Worm (Caenorhabditis elegans): ENCODE results near the gene F15D4.2.

The F15D4.2 gene

ce11 chrII:13239593-13239992, 23.7 kb downstream of the F15D4.2 start:
- TF ChIP-seq scrt-1 (GFP tag; IDR thresholded peaks at IDR 0.05), result no peak
- no peak for TF ChIP-seq tbx-37 (GFP tag; conservative IDR thresholded peaks at IDR 0.05)
- TF ChIP-seq hmbx-1 (tag; optimal IDR thresholded peaks at IDR 0.05), result no peak
- TF ChIP-seq F13C5.2 (tag; optimal IDR thresholded peaks at IDR 0.05), result no peak
- TF ChIP-seq ets-7 (tag; optimal IDR thresholded peaks at IDR 0.05), result no peak
- no peak for TF ChIP-seq tbx-11 (GFP tag; IDR thresholded peaks at IDR 0.05)
- no peak for TF ChIP-seq hnd-1 (tag; optimal IDR thresholded peaks at IDR 0.05)
- TF ChIP-seq aly-1 (tag; optimal IDR thresholded peaks at IDR 0.05), result no peak
- no peak for TF ChIP-seq hmg-4 (GFP tag; optimal IDR thresholded peaks at IDR 0.05)
- TF ChIP-seq ceh-13 (GFP tag; optimal IDR thresholded peaks at IDR 0.05), result no peak
- TF ChIP-seq ceh-36 (tag; optimal IDR thresholded peaks at IDR 0.05), result no peak
- no peak for TF ChIP-seq tra-4 (tag; optimal IDR thresholded peaks at IDR 0.05)
- TF ChIP-seq pes-1 (GFP tag; IDR thresholded peaks at IDR 0.05), result no peak

- TF ChIP-seq F13C5.2 (tag; optimal IDR thresholded peaks at IDR 0.05), result no peak
- TF ChIP-seq sea-1 (GFP tag; conservative IDR thresholded peaks at IDR 0.05), result no peak
These were observed 27.1 kb downstream of the F15D4.2 start, which contains the start of gene F15D4.4 for ce11 chrII:13243021-13243420. F15D4.4 (minus strand) TSS chrII:13243121.

ce11 chrII:13245076-13245475, 29.2 kb downstream of the F15D4.2 start, which contains the start of gene F15D4.5:
F15D4.5 (plus strand) TSS chrII:13245376.
- TF ChIP-seq scrt-1 (GFP tag; IDR thresholded peaks at IDR 0.05), result no peak
- no peak for TF ChIP-seq flt-1 (GFP tag; IDR thresholded peaks at IDR 0.05)
- TF ChIP-seq F13C5.2 (tag; optimal IDR thresholded peaks at IDR 0.05), result no peak
- no peak for TF ChIP-seq B0310.2 (tag; optimal IDR thresholded peaks at IDR 0.05)
- no peak for TF ChIP-seq tra-4 (tag; optimal IDR thresholded peaks at IDR 0.05)
- TF ChIP-seq sea-1 (GFP tag; conservative IDR thresholded peaks at IDR 0.05), result no peak
- TF ChIP-seq tbx-11 (GFP tag; IDR thresholded peaks at IDR 0.05), result no peak
- no peak for TF ChIP-seq hnd-1 (tag; optimal IDR thresholded peaks at IDR 0.05)
- TF ChIP-seq hmg-4 (GFP tag; optimal IDR thresholded peaks at IDR 0.05), result no peak
- TF ChIP-seq tbx-37 (GFP tag; conservative IDR thresholded peaks at IDR 0.05), result no peak
- no peak for TF ChIP-seq ama-1 (optimal IDR thresholded peaks at IDR 0.05)
- no peak for TF ChIP-seq ceh-13 (GFP tag; optimal IDR thresholded peaks at IDR 0.05)
- no peak for TF ChIP-seq hmbx-1 (tag; optimal IDR thresholded peaks at IDR 0.05)
- no peak for TF ChIP-seq ceh-36 (tag; optimal IDR thresholded peaks at IDR 0.05)
- no peak for TF ChIP-seq ets-7 (tag; optimal IDR thresholded peaks at IDR 0.05)

ce11 chrII:13248886-13249285, 33.0 kb downstream of the F15D4.2 start, which contains the start of gene F15D4.6:
F15D4.6 (plus strand) TSS chrII:13249186.
- TF ChIP-seq scrt-1 (GFP tag; IDR thresholded peaks at IDR 0.05) (no peak), hmbx-1 (tag; optimal IDR thresholded peaks at IDR 0.05) (no peak), tbx-11 (GFP tag; IDR thresholded peaks at IDR 0.05) (no peak), B0310.2 (tag; optimal IDR thresholded peaks at IDR 0.05) (no peak), tbx-37 (GFP tag; conservative IDR thresholded peaks at IDR 0.05) (no peak), tra-4 (tag; optimal IDR thresholded peaks at IDR 0.05) (no peak), ets-7 (tag; optimal IDR thresholded peaks at IDR 0.05) (no peak), F13C5.2 (tag; optimal IDR thresholded peaks at IDR 0.05) (no peak), ceh-13 (GFP tag; optimal IDR thresholded peaks at IDR 0.05) (no peak), hmg-4 (GFP tag; optimal IDR thresholded peaks at IDR 0.05) (no peak), hnd-1 (tag; optimal IDR thresholded peaks at IDR 0.05) (no peak), pes-1 (GFP tag; IDR thresholded peaks at IDR 0.05) (no peak)

ce11 chrII:13255291-13255690, 39.4 kb downstream of the F15D4.2 start:
- TF ChIP-seq flt-1 (GFP tag; IDR thresholded peaks at IDR 0.05), result no peak
- no peak for TF ChIP-seq ets-7 (tag; optimal IDR thresholded peaks at IDR 0.05)
- no peak for TF ChIP-seq tbx-11 (GFP tag; IDR thresholded peaks at IDR 0.05)
- no peak for TF ChIP-seq ceh-36 (tag; optimal IDR thresholded peaks at IDR 0.05)
- no peak for TF ChIP-seq hnd-1 (tag; optimal IDR thresholded peaks at IDR 0.05)
- TF ChIP-seq pes-1 (GFP tag; IDR thresholded peaks at IDR 0.05), result no peak
- no peak for TF ChIP-seq sea-1 (GFP tag; conservative IDR thresholded peaks at IDR 0.05)
- TF ChIP-seq tra-4 (tag; optimal IDR thresholded peaks at IDR 0.05), result no peak
- TF ChIP-seq ama-1 (optimal IDR thresholded peaks at IDR 0.05), result no peak
- no peak for TF ChIP-seq F13C5.2 (tag; optimal IDR thresholded peaks at IDR 0.05)
- no peak for TF ChIP-seq tbx-37 (GFP tag; conservative IDR thresholded peaks at IDR 0.05)
- no peak for TF ChIP-seq aly-1 (tag; optimal IDR thresholded peaks at IDR 0.05)
- TF ChIP-seq ceh-13 (GFP tag; optimal IDR thresholded peaks at IDR 0.05), result no peak
- TF ChIP-seq hmg-4 (GFP tag; optimal IDR thresholded peaks at IDR 0.05), result no peak
- TF ChIP-seq B0310.2 (tag; optimal IDR thresholded peaks at IDR 0.05), result no peak
- no peak for TF ChIP-seq scrt-1 (GFP tag; IDR thresholded peaks at IDR 0.05)
- TF ChIP-seq hmbx-1 (tag; optimal IDR thresholded peaks at IDR 0.05), result no peak

- TF ChIP-seq hnd-1 (tag; optimal IDR thresholded peaks at IDR 0.05) (no peak), flt-1 (GFP tag; IDR thresholded peaks at IDR 0.05) (no peak), hmg-4 (GFP tag; optimal IDR thresholded peaks at IDR 0.05) (no peak), ets-7 (tag; optimal IDR thresholded peaks at IDR 0.05) (no peak), tbx-11 (GFP tag; IDR thresholded peaks at IDR 0.05) (no peak), ceh-36 (tag; optimal IDR thresholded peaks at IDR 0.05) (no peak), sea-1 (GFP tag; conservative IDR thresholded peaks at IDR 0.05) (no peak), tra-4 (tag; optimal IDR thresholded peaks at IDR 0.05) (no peak), F13C5.2 (tag; optimal IDR thresholded peaks at IDR 0.05) (no peak), B0310.2 (tag; optimal IDR thresholded peaks at IDR 0.05) (no peak), ama-1 (optimal IDR thresholded peaks at IDR 0.05) (no peak), aly-1 (tag; optimal IDR thresholded peaks at IDR 0.05) (no peak), pes-1 (GFP tag; IDR thresholded peaks at IDR 0.05) (no peak), scrt-1 (GFP tag; IDR thresholded peaks at IDR 0.05) (no peak), ceh-13 (GFP tag; optimal IDR thresholded peaks at IDR 0.05) (no peak), tbx-37 (GFP tag; conservative IDR thresholded peaks at IDR 0.05) (no peak), hmbx-1 (tag; optimal IDR thresholded peaks at IDR 0.05) (no peak)
These were observed 44.6 kb downstream of the F15D4.2 start for ce11 chrII:13260540-13260939.

All from whole organism, early embryonic.